Worm (Caenorhabditis elegans): ENCODE measurements around the gene T24E12.13.

The T24E12.13 gene

DNA sequence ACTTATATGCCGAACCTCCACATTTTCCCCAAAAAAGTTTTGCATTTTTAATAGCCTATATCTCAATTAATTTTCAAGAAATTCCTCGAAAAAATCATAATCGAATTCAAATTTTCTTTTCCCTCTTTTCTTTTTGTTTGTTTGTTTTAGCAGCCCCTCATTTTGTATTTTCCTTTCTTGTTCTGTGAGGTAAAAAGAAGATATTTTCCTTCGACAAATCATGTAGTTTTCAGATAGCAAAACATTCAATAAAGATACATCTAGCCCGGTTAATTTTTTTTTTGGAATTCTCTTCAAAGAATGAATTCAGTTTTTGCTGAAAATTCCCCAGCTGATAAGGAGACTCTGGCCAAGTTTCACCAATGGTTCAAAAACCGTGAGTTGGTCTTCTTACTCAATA lies 11.5 kb upstream of the T24E12.13 start, which contains the start of gene T24E12.3:
Gene T24E12.3, plus strand, starts transcription at position 301 of the 400 bp plus-strand sequence.
- TF ChIP-seq R02D3.7 (tag; optimal IDR thresholded peaks at IDR 0.05) = no peak
- no peak for TF ChIP-seq nhr-11 (tag; optimal IDR thresholded peaks at IDR 0.05)
- no peak for TF ChIP-seq elt-3 (tag; optimal IDR thresholded peaks at IDR 0.05)
- TF ChIP-seq fkh-10 (GFP tag; optimal IDR thresholded peaks at IDR 0.05) = no peak
- TF ChIP-seq elt-1 (tag; optimal IDR thresholded peaks at IDR 0.05) = no peak
- TF ChIP-seq nhr-237 (tag; optimal IDR thresholded peaks at IDR 0.05) = no peak
- TF ChIP-seq nhr-12 (tag; optimal IDR thresholded peaks at IDR 0.05) = no peak

DNA sequence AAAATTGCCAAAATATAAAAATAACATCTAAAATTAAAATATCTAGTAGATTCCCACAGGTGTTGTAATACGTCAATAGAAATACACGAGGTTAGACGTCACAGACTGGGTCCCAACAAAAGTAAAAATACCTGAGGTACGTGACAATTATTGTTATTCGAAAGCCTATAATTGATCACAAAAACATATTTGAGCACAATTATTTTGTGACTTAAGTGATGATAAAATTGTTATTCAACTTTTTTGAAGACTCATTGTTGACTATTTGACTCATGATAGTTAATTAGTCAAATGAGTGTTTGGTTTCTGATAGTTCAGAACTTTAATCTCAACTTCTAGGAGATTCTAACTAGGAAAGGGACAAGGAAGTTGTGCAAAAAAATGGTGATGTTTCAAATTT lies 9.4 kb upstream of the T24E12.13 start:
- no peak for TF ChIP-seq nhr-12 (tag; optimal IDR thresholded peaks at IDR 0.05)

DNA sequence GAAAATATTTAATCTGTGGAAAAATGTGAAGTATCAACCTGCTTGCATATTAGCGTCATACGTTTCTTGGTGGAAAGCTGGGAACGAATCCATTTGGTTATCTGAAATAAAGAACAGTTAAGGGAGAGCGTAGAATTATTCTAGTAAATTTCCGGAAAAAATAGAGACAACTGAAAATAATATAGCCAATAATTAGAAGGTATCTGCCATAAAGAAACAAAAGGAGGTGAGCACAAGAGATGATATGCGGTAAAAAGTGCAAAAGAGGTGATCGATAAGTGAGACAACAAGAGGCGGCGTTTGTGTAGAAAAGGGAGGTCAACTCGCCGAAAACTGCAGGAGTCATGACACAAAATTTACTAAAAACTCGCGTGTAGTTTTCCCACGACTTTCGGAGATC lies 7.8 kb upstream of the T24E12.13 start, which contains the start of gene T24E12.11:
Gene T24E12.11, minus strand, starts transcription at position 101 of the 400 bp plus-strand sequence.
- TF ChIP-seq tbx-2 (tag; optimal IDR thresholded peaks at IDR 0.05) = no peak
- no peak for TF ChIP-seq nhr-28 (tag; optimal IDR thresholded peaks at IDR 0.05)
- TF ChIP-seq elt-2 (tag; optimal IDR thresholded peaks at IDR 0.05) = no peak
- TF ChIP-seq lin-39 (tag; optimal IDR thresholded peaks at IDR 0.05) = no peak
- TF ChIP-seq ceh-28 (tag; optimal IDR thresholded peaks at IDR 0.05) = no peak
- no peak for TF ChIP-seq jun-1 (tag; optimal IDR thresholded peaks at IDR 0.05)

DNA sequence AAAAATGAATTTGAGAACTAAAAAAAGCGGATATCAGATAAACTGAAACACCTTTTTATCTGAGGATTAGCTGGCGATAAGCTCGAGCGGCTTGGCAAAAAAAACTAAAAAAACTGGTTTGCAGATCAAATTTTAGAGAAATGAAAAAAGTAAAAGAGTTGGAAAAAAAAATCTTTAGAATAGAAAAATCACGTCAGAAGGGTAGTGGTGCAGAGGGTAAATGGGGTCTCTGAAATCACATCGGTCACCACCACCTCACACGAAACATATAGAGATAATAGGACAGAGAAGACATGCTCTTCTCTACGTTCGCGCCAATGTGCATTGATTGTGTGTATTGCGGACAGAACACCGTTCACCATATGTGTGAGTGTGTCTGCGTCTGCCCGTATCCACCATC lies 6.0 kb upstream of the T24E12.13 start:
- TF ChIP-seq unc-62 (GFP tag; optimal IDR thresholded peaks at IDR 0.05) = no peak
- TF ChIP-seq snpc-4 (tag; optimal IDR thresholded peaks at IDR 0.05) = no peak
- TF ChIP-seq lsy-12 (tag; optimal IDR thresholded peaks at IDR 0.05) = no peak

ce11 chrII:3782309-3783000 lies 4.8 kb upstream of the T24E12.13 start, which contains the start of gene T24E12.2:
Gene T24E12.2 (plus strand): TSS chrII:3782950.
- TF ChIP-seq skn-1 (tag; optimal IDR thresholded peaks at IDR 0.05) (no peak), nhr-11 (tag; optimal IDR thresholded peaks at IDR 0.05) (no peak), lin-39 (tag; optimal IDR thresholded peaks at IDR 0.05) (no peak), ztf-11 (tag; optimal IDR thresholded peaks at IDR 0.05) (no peak), ztf-4 (tag; optimal IDR thresholded peaks at IDR 0.05) (no peak), elt-1 (tag; optimal IDR thresholded peaks at IDR 0.05) (no peak), fkh-2 (tag; optimal IDR thresholded peaks at IDR 0.05) (no peak), tbx-2 (tag; optimal IDR thresholded peaks at IDR 0.05) (no peak), mdl-1 (tag; optimal IDR thresholded peaks at IDR 0.05) (no peak), unc-39 (tag; optimal IDR thresholded peaks at IDR 0.05) (no peak), nhr-12 (tag; optimal IDR thresholded peaks at IDR 0.05) (no peak)

DNA sequence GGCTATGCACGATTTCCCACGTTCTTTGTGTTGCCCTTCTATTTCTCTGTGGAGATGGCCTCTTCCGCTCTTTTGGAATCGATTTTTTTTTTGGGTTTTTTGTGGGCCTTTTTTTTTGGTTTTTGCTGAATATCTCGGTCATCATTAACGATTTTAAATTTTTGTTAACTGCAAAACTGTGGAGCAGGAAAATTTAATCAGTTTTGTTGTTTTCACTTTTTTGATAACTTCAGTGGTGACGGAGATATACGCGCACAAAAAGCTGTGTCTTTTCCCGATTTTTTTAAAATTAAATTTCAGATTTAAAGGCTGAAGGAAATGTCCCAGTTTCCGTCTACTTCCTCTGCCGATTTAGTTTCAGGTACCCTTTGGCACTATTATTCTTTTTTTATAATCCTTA lies 2.0 kb upstream of the T24E12.13 start, which contains the start of gene T24E12.1:
Gene T24E12.1, plus strand, starts transcription at position 301 of the 400 bp plus-strand sequence.
- TF ChIP-seq nhr-76 (tag; optimal IDR thresholded peaks at IDR 0.05) = no peak
- TF ChIP-seq ceh-82 (tag; optimal IDR thresholded peaks at IDR 0.05) = no peak
- no peak for TF ChIP-seq ceh-16 (tag; optimal IDR thresholded peaks at IDR 0.05)
- TF ChIP-seq aly-2 (tag; optimal IDR thresholded peaks at IDR 0.05) = no peak
- no peak for TF ChIP-seq lin-39 (tag; optimal IDR thresholded peaks at IDR 0.05)
- TF ChIP-seq nhr-67 (tag; optimal IDR thresholded peaks at IDR 0.05) = no peak
- no peak for TF ChIP-seq fos-1 (tag; optimal IDR thresholded peaks at IDR 0.05)

- TF ChIP-seq fos-1 (tag; optimal IDR thresholded peaks at IDR 0.05) (no peak), nhr-237 (tag; optimal IDR thresholded peaks at IDR 0.05) (no peak), egl-27 (tag; optimal IDR thresholded peaks at IDR 0.05) (no peak), R02D3.7 (tag; optimal IDR thresholded peaks at IDR 0.05) (no peak), nhr-76 (tag; optimal IDR thresholded peaks at IDR 0.05) (no peak), egl-5 (tag; optimal IDR thresholded peaks at IDR 0.05) (no peak), tbx-2 (tag; optimal IDR thresholded peaks at IDR 0.05) (no peak), pqm-1 (tag; optimal IDR thresholded peaks at IDR 0.05) (no peak), zag-1 (tag; optimal IDR thresholded peaks at IDR 0.05) (no peak), nhr-77 (tag; optimal IDR thresholded peaks at IDR 0.05) (no peak), nhr-25 (tag; optimal IDR thresholded peaks at IDR 0.05) (no peak), aly-2 (tag; optimal IDR thresholded peaks at IDR 0.05) (no peak), nhr-28 (tag; optimal IDR thresholded peaks at IDR 0.05) (no peak), skn-1 (tag; optimal IDR thresholded peaks at IDR 0.05) (no peak)
These were observed 1.5 kb upstream of the T24E12.13 start for ce11 chrII:3785756-3786155.

Measured in whole organism, L3 larva.